Worm (Caenorhabditis elegans) whole organism, L4 larva: ENCODE results near the gene Y69A2AR.24.

Source experiments
- D1046.2 ChIP-seq: fragments of 200-800 bp; sonication (Bioruptor generic); IDR thresholded peaks from 2 replicates; pipeline ENCODE4 v1.3.6; 2022; ENCODE audit warnings: missing genetic modification characterization, missing compliant biosample characterization
- F10B5.3 ChIP-seq: sonication (generic microtip); optimal IDR thresholded peaks from 2 replicates; lab custom pipeline; 2016; ENCODE audit warnings: mild to moderate bottlenecking, missing genetic modification characterization, missing compliant biosample characterization
- F37D6.2 ChIP-seq: sonication (generic microtip); optimal IDR thresholded peaks from 2 replicates; lab custom pipeline; 2016; ENCODE audit warnings: mild to moderate bottlenecking, missing genetic modification characterization, missing compliant biosample characterization
- T26A8.4 ChIP-seq: fragments of 200-800 bp; sonication (Bioruptor generic); IDR thresholded peaks from 2 replicates; pipeline ENCODE4 v1.3.6; 2022; ENCODE audit warnings: missing genetic modification characterization, missing compliant biosample characterization
- Y48G9A.11 ChIP-seq: fragments of 200-800 bp; sonication (Bioruptor generic); IDR thresholded peaks from 2 replicates; pipeline ENCODE4 v1.3.6; 2022; ENCODE audit warnings: missing genetic modification reagents, missing genetic modification characterization, missing compliant biosample characterization
- Y5F2A.4 ChIP-seq: fragments of 200-800 bp; sonication (Bioruptor generic); optimal IDR thresholded peaks from 2 replicates; lab custom pipeline; 2018; ENCODE audit warnings: mild to moderate bottlenecking, missing genetic modification characterization, missing compliant biosample characterization
- Y75B8A.6 ChIP-seq: fragments of 200-800 bp; sonication (Bioruptor generic); IDR thresholded peaks from 2 replicates; pipeline ENCODE4 v1.3.6; 2022; ENCODE audit warnings: missing genetic modification reagents, missing genetic modification characterization, missing compliant biosample characterization
- ZK546.5 ChIP-seq, 2 experiments: sonication (generic microtip); optimal IDR thresholded peaks; 2 replicates each; lab custom pipeline; 2017; ENCODE audit warnings: missing biosample characterization in 2 of 2, missing genetic modification characterization in 2 of 2
- aha-1 ChIP-seq: fragments of 150-350 bp; peaks from one replicate; lab custom pipeline; 2014; ENCODE audit warnings: missing biosample characterization, missing genetic modification characterization
- aly-2 ChIP-seq: sonication (generic microtip); optimal IDR thresholded peaks from 2 replicates; lab custom pipeline; 2018; ENCODE audit warnings: missing biosample characterization, missing genetic modification characterization
- ceh-62 ChIP-seq: sonication (generic microtip); optimal IDR thresholded peaks from 2 replicates; lab custom pipeline; 2017; ENCODE audit warnings: missing biosample characterization, missing genetic modification characterization
- ces-1 ChIP-seq: fragments of 150-350 bp; sonication (generic microtip); optimal IDR thresholded peaks from 4 replicates; lab custom pipeline; 2014; ENCODE audit warnings: missing biosample characterization, missing genetic modification reagents, missing genetic modification characterization
- ctbp-1 ChIP-seq: fragments of 200-800 bp; sonication (Bioruptor generic); IDR thresholded peaks from 2 replicates; pipeline ENCODE4 v1.3.6; 2022; ENCODE audit warnings: missing genetic modification reagents, missing genetic modification characterization, missing compliant biosample characterization
- dmd-8 ChIP-seq: fragments of 200-800 bp; sonication (Bioruptor generic); IDR thresholded peaks from 2 replicates; pipeline ENCODE4 v1.3.6; 2022; ENCODE audit warnings: missing genetic modification characterization, missing compliant biosample characterization
- duxl-1 ChIP-seq: sonication (generic microtip); optimal IDR thresholded peaks from 2 replicates; lab custom pipeline; 2016; ENCODE audit warnings: mild to moderate bottlenecking, missing genetic modification characterization, moderate library complexity, missing compliant biosample characterization; ENCODE audit not compliant: poor library complexity
- dve-1 ChIP-seq: sonication (generic microtip); optimal IDR thresholded peaks from 2 replicates; lab custom pipeline; 2017; ENCODE audit warnings: antibody characterized with exemption, mild to moderate bottlenecking, missing genetic modification characterization, missing compliant biosample characterization; ENCODE audit not compliant: insufficient read depth
- egl-43 ChIP-seq: fragments of 200-800 bp; sonication (Bioruptor generic); IDR thresholded peaks from 2 replicates; pipeline ENCODE4 v1.3.6; 2022; ENCODE audit warnings: missing genetic modification reagents, missing genetic modification characterization, missing compliant biosample characterization
- lim-7 ChIP-seq: fragments of 200-800 bp; sonication (Bioruptor generic); IDR thresholded peaks from 2 replicates; pipeline ENCODE4 v1.3.6; 2022; ENCODE audit warnings: missing genetic modification characterization, missing compliant biosample characterization
- lin-1 ChIP-seq: fragments of 200-800 bp; sonication (Bioruptor generic); IDR thresholded peaks from 2 replicates; pipeline ENCODE4 v1.3.6; 2022; ENCODE audit warnings: missing genetic modification reagents, missing genetic modification characterization, missing compliant biosample characterization
- lir-3 ChIP-seq: sonication (generic microtip); optimal IDR thresholded peaks from 2 replicates; lab custom pipeline; 2016; ENCODE audit warnings: mild to moderate bottlenecking, missing genetic modification characterization, missing compliant biosample characterization
- mep-1 ChIP-seq: fragments of 150-350 bp; sonication (generic microtip); optimal IDR thresholded peaks from 3 replicates; lab custom pipeline; 2014; ENCODE audit warnings: missing biosample characterization, missing genetic modification characterization
- mes-2 ChIP-seq: sonication (generic microtip); optimal IDR thresholded peaks from 2 replicates; lab custom pipeline; 2016; ENCODE audit warnings: missing genotype, mild to moderate bottlenecking, missing genetic modification characterization, missing compliant biosample characterization; ENCODE audit not compliant: poor library complexity, severe bottlenecking
- nhr-10 ChIP-seq: fragments of 150-350 bp; optimal IDR thresholded peaks from 2 replicates; lab custom pipeline; 2014; ENCODE audit warnings: missing biosample characterization, missing genetic modification characterization
- nhr-102 ChIP-seq: sonication (generic microtip); optimal IDR thresholded peaks from 2 replicates; lab custom pipeline; 2016; ENCODE audit warnings: mild to moderate bottlenecking, missing genetic modification characterization, moderate library complexity, missing compliant biosample characterization
- nhr-25 ChIP-seq: sonication (generic microtip); optimal IDR thresholded peaks from 2 replicates; lab custom pipeline; 2017; ENCODE audit warnings: missing genetic modification characterization, mild to moderate bottlenecking, missing compliant biosample characterization, antibody characterized with exemption, moderate library complexity, borderline replicate concordance; ENCODE audit not compliant: insufficient read depth
- nhr-28 ChIP-seq: fragments of 150-350 bp; optimal IDR thresholded peaks from 2 replicates; lab custom pipeline; 2014; ENCODE audit warnings: missing biosample characterization, missing genetic modification characterization
- nhr-41 ChIP-seq: fragments of 200-800 bp; sonication (Bioruptor generic); IDR thresholded peaks from 2 replicates; pipeline ENCODE4 v1.3.6; 2022; ENCODE audit warnings: missing genetic modification reagents, missing genetic modification characterization, missing compliant biosample characterization
- nhr-42 ChIP-seq: fragments of 200-800 bp; sonication (Bioruptor generic); IDR thresholded peaks from 2 replicates; pipeline ENCODE4 v1.3.6; 2022; ENCODE audit warnings: missing genetic modification characterization, missing compliant biosample characterization
- nhr-6 ChIP-seq: fragments of 150-350 bp; optimal IDR thresholded peaks from 2 replicates; lab custom pipeline; 2014; ENCODE audit warnings: missing biosample characterization, missing genetic modification characterization
- nhr-76 ChIP-seq: fragments of 150-350 bp; optimal IDR thresholded peaks from 2 replicates; lab custom pipeline; 2014; ENCODE audit warnings: missing biosample characterization, missing genetic modification characterization
- pha-4 ChIP-seq, 2 experiments: fragments of 150-350 bp in 1 of 2; fragments of 200-800 bp in 1 of 2; sonication (Bioruptor generic) in 1 of 2; IDR thresholded peaks in 1 of 2; optimal IDR thresholded peaks in 1 of 2; 2 replicates each; pipeline versions ENCODE4 v1.3.6 to Lab custom; 2014 to 2022; ENCODE audit warnings: missing genetic modification characterization in 2 of 2, missing genetic modification reagents in 2 of 2, missing biosample characterization in 1 of 2, missing compliant biosample characterization in 1 of 2
- rbr-2 ChIP-seq: sonication (generic microtip); optimal IDR thresholded peaks from 2 replicates; lab custom pipeline; 2016; ENCODE audit warnings: missing genotype, missing genetic modification characterization, missing compliant biosample characterization
- saeg-2 ChIP-seq: fragments of 200-800 bp; sonication (Bioruptor generic); IDR thresholded peaks from 2 replicates; pipeline ENCODE4 v1.3.6; 2022; ENCODE audit warnings: missing genetic modification reagents, missing genetic modification characterization, missing compliant biosample characterization
- set-16 ChIP-seq: fragments of 200-800 bp; sonication (Bioruptor generic); IDR thresholded peaks from 2 replicates; pipeline ENCODE4 v1.3.6; 2022; ENCODE audit warnings: missing genetic modification reagents, missing genetic modification characterization, missing compliant biosample characterization
- skn-1 ChIP-seq: fragments of 150-350 bp; optimal IDR thresholded peaks from 2 replicates; lab custom pipeline; 2014; ENCODE audit warnings: missing biosample characterization, missing genetic modification characterization
- snpc-4 ChIP-seq: fragments of 150-350 bp; optimal IDR thresholded peaks from 2 replicates; lab custom pipeline; 2014; ENCODE audit warnings: missing biosample characterization, missing genetic modification characterization
- unc-39 ChIP-seq: sonication (generic microtip); optimal IDR thresholded peaks from 2 replicates; lab custom pipeline; 2017; ENCODE audit warnings: missing biosample characterization, missing genetic modification characterization
- zag-1 ChIP-seq: fragments of 150-350 bp; optimal IDR thresholded peaks from 2 replicates; lab custom pipeline; 2014; ENCODE audit warnings: missing biosample characterization, missing genetic modification characterization
- zfp-3 ChIP-seq: fragments of 200-800 bp; sonication (Bioruptor generic); conservative IDR thresholded peaks from 2 replicates; pipeline ENCODE4 v1.3.6; 2022; ENCODE audit warnings: missing genetic modification reagents, missing genetic modification characterization, missing compliant biosample characterization
- zip-11 ChIP-seq: fragments of 200-800 bp; sonication (Bioruptor generic); IDR thresholded peaks from 2 replicates; pipeline ENCODE4 v1.3.6; 2022; ENCODE audit warnings: missing genetic modification characterization, missing compliant biosample characterization

Gene Y69A2AR.24

DNA sequence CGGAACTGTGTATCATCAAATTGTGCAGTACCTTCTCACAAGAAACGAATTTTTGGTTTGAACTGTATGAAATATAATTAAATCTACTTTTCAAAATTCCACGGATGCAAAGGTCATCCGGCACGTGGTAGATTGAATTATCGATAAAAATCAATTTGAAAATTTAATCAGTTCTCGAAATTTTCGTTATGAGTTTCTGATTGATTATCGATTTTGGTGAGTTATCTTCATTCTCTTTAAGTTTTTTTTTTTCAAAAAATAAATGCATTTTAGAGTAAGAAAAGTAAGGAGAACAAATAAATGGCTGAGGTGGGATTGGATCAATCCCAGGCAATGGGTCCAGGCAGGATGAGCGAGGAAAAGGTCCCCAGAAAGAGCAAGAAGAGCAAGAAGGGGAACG is 33.5 kb upstream of the Y69A2AR.24 start, which contains the start of gene Y69A2AR.47 (continued):
- TF ChIP-seq skn-1: no peak
- TF ChIP-seq lir-3 (tag; lab: Kevin White, UChicago): no peak
- TF ChIP-seq Y75B8A.6 (GFP tag; lab: Robert Waterston, UW): no peak

DNA sequence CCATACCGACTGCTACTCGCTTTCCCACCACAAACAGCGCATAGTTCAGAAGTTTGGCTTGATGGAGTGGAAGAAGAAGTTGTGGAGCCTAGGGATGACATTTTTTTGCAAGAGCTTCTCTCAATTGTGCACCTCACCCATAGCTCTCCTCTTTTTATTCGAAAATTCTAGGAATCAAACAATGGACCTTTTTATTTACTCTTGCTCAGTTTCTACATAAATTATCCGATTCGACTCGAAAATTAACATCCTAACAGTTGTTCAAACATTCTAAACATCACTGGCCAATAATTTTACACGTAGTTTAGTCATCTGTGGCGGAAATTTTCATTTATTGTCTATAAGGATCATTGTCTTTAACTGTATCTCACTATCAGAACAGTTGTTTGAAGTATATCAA is 17.6 kb upstream of the Y69A2AR.24 start, which contains the start of gene nhr-242:
TSS of gene nhr-242 (minus strand) at position 101 of the 400 bp plus-strand sequence.
- TF ChIP-seq nhr-6 (tag; lab: Kevin White, UChicago) (no peak), zip-11 (GFP tag; lab: Robert Waterston, UW) (no peak), nhr-28 (tag; lab: Kevin White, UChicago) (no peak), mes-2 (tag; lab: Kevin White, UChicago) (no peak), nhr-76 (tag; lab: Kevin White, UChicago) (no peak), duxl-1 (tag; lab: Kevin White, UChicago) (no peak), Y48G9A.11 (GFP tag; lab: Robert Waterston, UW) (no peak), nhr-102 (tag; lab: Kevin White, UChicago) (no peak), zfp-3 (GFP tag; lab: Robert Waterston, UW) (no peak)

DNA sequence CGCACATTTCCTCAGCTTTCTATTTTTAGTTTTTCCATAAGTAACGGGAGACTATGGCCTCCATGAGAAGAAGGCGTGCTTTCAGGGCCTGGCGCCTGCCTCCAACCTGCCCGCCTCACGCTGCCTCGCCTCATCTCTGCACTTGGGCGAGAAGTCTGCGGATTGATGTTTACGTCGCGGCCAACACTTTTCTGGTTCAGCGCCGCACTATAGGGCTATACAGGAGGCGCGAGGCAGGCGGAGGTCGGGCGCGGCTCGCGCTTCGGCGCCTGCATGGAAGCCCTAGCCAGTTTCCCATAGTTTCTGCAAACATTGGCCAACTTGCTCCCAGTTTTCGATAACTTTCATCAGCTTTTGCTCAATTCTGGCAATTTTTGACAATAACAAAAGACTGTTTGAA is 9.3 kb upstream of the Y69A2AR.24 start:
- TF ChIP-seq mep-1 (tag; lab: Kevin White, UChicago) (no peak), Y75B8A.6 (GFP tag; lab: Robert Waterston, UW) (no peak), pha-4 (GFP tag; IDR thresholded peaks at IDR 0.05; lab: Robert Waterston, UW) (peak; percentile 29; the same call in 1 of the 2 replicates), pha-4 (tag; optimal IDR thresholded peaks at IDR 0.05; lab: Kevin White, UChicago) (no peak), ctbp-1 (GFP tag; lab: Robert Waterston, UW) (no peak), aly-2 (no peak), nhr-41 (GFP tag; lab: Robert Waterston, UW) (no peak), snpc-4 (tag; lab: Kevin White, UChicago) (no peak), ces-1 (GFP tag; lab: Kevin White, UChicago) (no peak), nhr-42 (GFP tag; lab: Robert Waterston, UW) (0 out of 2 replicates have a peak, but pooled peaks have one; percentile 10), Y48G9A.11 (GFP tag; lab: Robert Waterston, UW) (no peak), T26A8.4 (GFP tag; lab: Robert Waterston, UW) (no peak), dve-1 (tag; lab: Kevin White, UChicago) (no peak), ZK546.5 (tag; optimal IDR thresholded peaks at IDR 0.05; lab: Kevin White, UChicago) (no peak), saeg-2 (GFP tag; lab: Robert Waterston, UW) (0 out of 2 replicates have a peak, but pooled peaks have one; percentile 53), set-16 (GFP tag; lab: Robert Waterston, UW) (peak; percentile 91), nhr-25 (tag; lab: Kevin White, UChicago) (no peak), egl-43 (peak; percentile 48; the same call in 1 of the 2 replicates), F37D6.2 (tag; lab: Kevin White, UChicago) (no peak), aha-1 (peak; percentile 62), skn-1 (no peak), zag-1 (tag; lab: Kevin White, UChicago) (no peak), dmd-8 (0 out of 2 replicates have a peak, but pooled peaks have one; percentile 31), unc-39 (tag; lab: Kevin White, UChicago) (no peak), lin-1 (no peak)

- no peak for TF ChIP-seq F10B5.3 (tag; lab: Kevin White, UChicago)
- TF ChIP-seq Y5F2A.4 (GFP tag; lab: Kevin White, UChicago): no peak
- TF ChIP-seq snpc-4 (tag; lab: Kevin White, UChicago): no peak
- TF ChIP-seq D1046.2 (GFP tag; lab: Robert Waterston, UW): no peak
- no peak for TF ChIP-seq rbr-2 (tag; lab: Kevin White, UChicago)
- no peak for TF ChIP-seq unc-39 (tag; lab: Kevin White, UChicago)
- TF ChIP-seq ceh-62 (tag; lab: Kevin White, UChicago): no peak
- TF ChIP-seq nhr-41 (GFP tag; lab: Robert Waterston, UW): no peak
- no peak for TF ChIP-seq zag-1 (tag; lab: Kevin White, UChicago)
- TF ChIP-seq lim-7 (GFP tag; lab: Robert Waterston, UW): no peak
- no peak for TF ChIP-seq dmd-8
- no peak for TF ChIP-seq nhr-10 (tag; lab: Kevin White, UChicago)
Observed at ce11 chrIV:2572107-2572506, 8.2 kb upstream of the Y69A2AR.24 start, which contains the start of gene Y69A2AR.51. Y69A2AR.51 (plus strand) TSS chrIV:2572407.
